Worm (Caenorhabditis elegans) whole organism, mixed stage, embryonic: ENCODE data around the gene kin-19.

Experiments
- drap-1 ChIP-seq: fragments of 200-800 bp; sonication (Bioruptor generic); optimal IDR thresholded peaks from 3 replicates; lab custom pipeline; 2018; ENCODE audit warnings: mild to moderate bottlenecking, missing genetic modification characterization, missing compliant biosample characterization
- lin-13 ChIP-seq: fragments of 150-350 bp; optimal IDR thresholded peaks from 2 replicates; lab custom pipeline; 2014; ENCODE audit warnings: missing biosample characterization, missing genetic modification characterization
- nhr-12 ChIP-seq: fragments of 150-350 bp; optimal IDR thresholded peaks from 2 replicates; lab custom pipeline; 2014; ENCODE audit warnings: missing biosample characterization, missing genetic modification characterization
- ztf-11 ChIP-seq: fragments of 150-350 bp; optimal IDR thresholded peaks from 2 replicates; lab custom pipeline; 2014; ENCODE audit warnings: missing biosample characterization, missing genetic modification characterization

DNA sequence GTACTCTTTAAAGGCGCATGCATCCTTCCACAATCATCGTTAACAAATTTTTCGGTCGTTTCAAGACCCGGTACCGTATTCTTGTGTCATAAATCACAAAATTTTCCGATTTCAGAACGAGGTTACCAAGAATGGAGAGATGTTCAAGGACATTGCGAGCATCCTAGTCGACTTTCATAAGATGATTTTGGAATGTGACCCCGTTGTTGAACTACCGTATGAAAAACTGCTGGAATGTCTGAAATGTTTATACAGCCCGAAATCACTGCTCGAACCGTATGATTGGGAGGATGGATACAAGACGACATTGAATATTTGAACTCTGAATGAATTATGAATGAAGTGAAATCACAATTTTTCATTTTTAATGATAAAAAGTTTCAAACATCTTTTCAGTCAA is 6.5 kb upstream of the kin-19 start:
- TF ChIP-seq lin-13 (tag; lab: Kevin White, UChicago): no peak
- no peak for TF ChIP-seq nhr-12 (tag; lab: Kevin White, UChicago)
- TF ChIP-seq ztf-11: no peak
- TF ChIP-seq drap-1: no peak
